Worm (Caenorhabditis elegans): ENCODE measurements around the gene str-12.

str-12 gene

DNA sequence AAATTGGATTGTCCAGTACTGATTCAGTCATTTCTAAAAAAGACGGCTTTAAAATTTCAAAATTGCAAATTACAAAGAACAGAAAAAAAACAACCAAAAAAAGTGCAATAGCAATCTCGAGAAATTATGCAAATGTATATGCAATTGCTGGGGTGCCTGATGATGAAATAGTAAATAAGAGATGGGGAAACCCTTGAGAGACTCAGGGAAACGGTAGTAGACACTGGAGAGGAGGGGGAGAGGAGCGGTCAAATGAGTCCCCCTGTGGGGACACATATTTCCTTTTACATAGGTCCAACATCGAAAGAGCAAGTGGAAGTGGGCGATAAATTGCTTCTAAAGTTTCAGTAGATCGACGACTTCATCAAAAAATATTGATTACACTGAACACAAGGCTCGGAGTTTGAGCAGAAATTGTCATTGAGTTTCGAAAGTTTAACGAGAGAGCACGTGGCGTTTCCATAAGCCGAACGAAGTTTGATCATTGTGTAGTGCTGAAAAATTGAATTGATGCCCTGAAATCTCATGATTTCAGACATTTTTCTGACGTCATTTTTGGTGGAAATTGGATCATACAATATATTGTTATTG, at the start of gene str-12, which contains the start of gene fbxa-153:
str-12 (plus strand) TSS at position 541 of the 591 bp plus-strand sequence.
fbxa-153 (minus strand) TSS at position 35 of the 591 bp plus-strand sequence.
- 0 out of 2 replicates have a peak, but pooled peaks have one; percentile 19 for TF ChIP-seq sea-1 (GFP tag; conservative IDR thresholded peaks at IDR 0.05)
- peak; percentile 9 for TF ChIP-seq F13C5.2 (tag; optimal IDR thresholded peaks at IDR 0.05)
- no peak for TF ChIP-seq ama-1 (optimal IDR thresholded peaks at IDR 0.05)
- no peak for TF ChIP-seq tbx-37 (GFP tag; conservative IDR thresholded peaks at IDR 0.05)
- peak; percentile 16 for TF ChIP-seq hmg-4 (GFP tag; optimal IDR thresholded peaks at IDR 0.05)

DNA sequence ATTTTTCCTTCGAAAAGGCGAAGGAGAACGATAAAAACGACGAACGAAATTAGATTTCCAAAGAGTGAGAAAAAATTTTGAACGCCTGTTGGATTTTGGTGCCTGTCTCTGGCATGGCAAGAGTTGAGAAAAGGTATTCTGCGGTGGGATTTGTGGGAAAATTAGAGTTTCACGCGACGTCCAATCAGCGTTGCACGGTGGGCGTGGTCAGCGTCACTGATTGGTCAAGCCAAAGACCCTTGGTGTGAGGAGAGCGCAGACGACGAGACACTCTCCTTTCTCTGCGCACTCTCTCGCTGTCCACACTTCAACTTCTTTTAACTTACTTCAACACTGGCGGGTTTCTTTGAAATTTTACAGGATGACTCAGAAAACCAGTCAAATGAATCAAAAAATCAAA, 48.1 kb upstream of the str-12 start:
- TF ChIP-seq sea-1 (GFP tag; conservative IDR thresholded peaks at IDR 0.05): no peak
- no peak for TF ChIP-seq hnd-1 (tag; optimal IDR thresholded peaks at IDR 0.05)
- no peak for TF ChIP-seq tra-4 (tag; optimal IDR thresholded peaks at IDR 0.05)
- no peak for TF ChIP-seq pes-1 (GFP tag; IDR thresholded peaks at IDR 0.05)
- TF ChIP-seq flt-1 (GFP tag; IDR thresholded peaks at IDR 0.05): no peak
- TF ChIP-seq tbx-11 (GFP tag; IDR thresholded peaks at IDR 0.05): no peak
- TF ChIP-seq hmg-4 (GFP tag; optimal IDR thresholded peaks at IDR 0.05): no peak
- TF ChIP-seq scrt-1 (GFP tag; IDR thresholded peaks at IDR 0.05): no peak
- TF ChIP-seq hmbx-1 (tag; optimal IDR thresholded peaks at IDR 0.05): no peak
- TF ChIP-seq tbx-37 (GFP tag; conservative IDR thresholded peaks at IDR 0.05): no peak
- no peak for TF ChIP-seq B0310.2 (tag; optimal IDR thresholded peaks at IDR 0.05)
- TF ChIP-seq ceh-13 (GFP tag; optimal IDR thresholded peaks at IDR 0.05): no peak
- no peak for TF ChIP-seq ets-7 (tag; optimal IDR thresholded peaks at IDR 0.05)

DNA sequence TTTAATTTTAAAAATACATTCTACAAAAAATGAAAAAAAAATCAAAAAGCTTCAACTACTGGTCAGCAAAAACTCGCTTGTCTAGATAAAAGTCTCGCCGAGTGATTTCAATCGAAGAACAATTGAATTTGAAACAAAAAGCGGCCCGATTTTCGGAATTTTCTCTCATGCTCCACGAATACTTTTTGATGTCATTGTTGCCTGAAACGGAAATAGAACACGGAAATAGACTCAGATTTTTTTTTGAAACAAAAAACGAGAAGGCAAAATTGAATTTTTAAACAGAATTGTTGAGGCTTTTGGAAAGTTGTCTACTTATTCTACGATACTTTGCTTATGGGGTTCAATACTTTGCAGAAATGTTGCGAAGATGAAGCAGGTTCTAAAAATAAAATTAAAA, 47.2 kb upstream of the str-12 start:
- TF ChIP-seq B0310.2 (tag; optimal IDR thresholded peaks at IDR 0.05): no peak
- TF ChIP-seq ceh-13 (GFP tag; optimal IDR thresholded peaks at IDR 0.05): no peak
- TF ChIP-seq hmbx-1 (tag; optimal IDR thresholded peaks at IDR 0.05): no peak
- no peak for TF ChIP-seq ets-7 (tag; optimal IDR thresholded peaks at IDR 0.05)
- no peak for TF ChIP-seq tra-4 (tag; optimal IDR thresholded peaks at IDR 0.05)

DNA sequence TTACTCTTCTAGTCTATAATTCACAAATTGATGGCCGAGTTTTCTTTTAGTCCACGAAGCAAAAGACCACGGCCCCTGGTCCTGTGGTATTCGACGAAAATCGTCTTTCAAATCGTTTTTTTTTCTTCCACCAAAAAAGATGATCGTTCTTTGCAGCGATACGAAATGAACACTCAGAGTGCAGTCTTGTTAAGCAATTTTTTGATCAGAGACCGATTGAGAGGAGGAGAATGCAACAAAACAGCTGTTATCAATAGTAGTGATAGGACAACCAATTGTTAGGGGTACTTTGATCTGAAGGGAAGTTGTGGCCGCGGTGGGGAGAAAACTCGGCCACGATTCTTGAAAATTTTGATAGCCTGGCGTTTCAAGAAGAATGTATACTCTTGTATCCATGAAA, 46.7 kb upstream of the str-12 start:
- TF ChIP-seq hnd-1 (tag; optimal IDR thresholded peaks at IDR 0.05) (no peak), aly-1 (tag; optimal IDR thresholded peaks at IDR 0.05) (no peak), flt-1 (GFP tag; IDR thresholded peaks at IDR 0.05) (no peak), ceh-36 (tag; optimal IDR thresholded peaks at IDR 0.05) (no peak), pes-1 (GFP tag; IDR thresholded peaks at IDR 0.05) (no peak), ama-1 (optimal IDR thresholded peaks at IDR 0.05) (no peak), scrt-1 (GFP tag; IDR thresholded peaks at IDR 0.05) (no peak)

DNA sequence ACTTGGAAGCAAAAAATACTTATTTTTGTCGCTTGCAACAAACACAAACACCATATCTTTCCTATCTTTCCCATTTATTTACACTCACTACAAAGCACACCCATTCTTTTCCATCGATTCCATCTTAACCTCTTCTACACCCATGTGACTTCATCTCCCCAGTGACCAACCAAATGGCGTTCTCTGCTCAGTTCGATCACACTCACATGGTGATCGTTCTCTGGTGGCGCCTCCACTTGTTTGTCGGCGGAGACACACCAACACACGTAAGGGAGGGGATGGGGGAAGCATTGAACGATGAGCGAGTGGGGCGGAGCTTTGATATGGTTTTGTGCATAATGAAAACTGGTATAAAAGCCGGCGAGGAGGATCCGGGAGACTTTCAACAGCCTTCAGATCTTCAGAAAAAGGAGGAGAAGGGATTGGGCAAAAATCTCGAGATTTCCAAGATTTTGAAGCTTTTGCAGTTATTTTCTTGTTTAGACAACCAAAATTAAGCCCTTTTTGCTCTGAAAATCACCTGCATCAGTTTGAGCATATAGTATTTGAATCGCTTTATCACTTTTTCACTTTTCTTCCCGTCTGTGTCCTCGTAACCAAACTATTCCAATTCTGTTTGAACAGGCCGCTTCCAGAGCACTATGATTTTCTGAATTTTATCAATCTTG, 44.0 kb upstream of the str-12 start:
- TF ChIP-seq tra-4 (tag; optimal IDR thresholded peaks at IDR 0.05) (no peak), hmbx-1 (tag; optimal IDR thresholded peaks at IDR 0.05) (no peak), hmg-4 (GFP tag; optimal IDR thresholded peaks at IDR 0.05) (no peak), pes-1 (GFP tag; IDR thresholded peaks at IDR 0.05) (no peak), ceh-36 (tag; optimal IDR thresholded peaks at IDR 0.05) (no peak), flt-1 (GFP tag; IDR thresholded peaks at IDR 0.05) (no peak), tbx-37 (GFP tag; conservative IDR thresholded peaks at IDR 0.05) (no peak), ama-1 (optimal IDR thresholded peaks at IDR 0.05) (no peak), aly-1 (tag; optimal IDR thresholded peaks at IDR 0.05) (no peak), ceh-13 (GFP tag; optimal IDR thresholded peaks at IDR 0.05) (no peak), ets-7 (tag; optimal IDR thresholded peaks at IDR 0.05) (no peak), tbx-11 (GFP tag; IDR thresholded peaks at IDR 0.05) (no peak), sea-1 (GFP tag; conservative IDR thresholded peaks at IDR 0.05) (no peak), scrt-1 (GFP tag; IDR thresholded peaks at IDR 0.05) (no peak), F13C5.2 (tag; optimal IDR thresholded peaks at IDR 0.05) (no peak), hnd-1 (tag; optimal IDR thresholded peaks at IDR 0.05) (no peak), B0310.2 (tag; optimal IDR thresholded peaks at IDR 0.05) (no peak)

DNA sequence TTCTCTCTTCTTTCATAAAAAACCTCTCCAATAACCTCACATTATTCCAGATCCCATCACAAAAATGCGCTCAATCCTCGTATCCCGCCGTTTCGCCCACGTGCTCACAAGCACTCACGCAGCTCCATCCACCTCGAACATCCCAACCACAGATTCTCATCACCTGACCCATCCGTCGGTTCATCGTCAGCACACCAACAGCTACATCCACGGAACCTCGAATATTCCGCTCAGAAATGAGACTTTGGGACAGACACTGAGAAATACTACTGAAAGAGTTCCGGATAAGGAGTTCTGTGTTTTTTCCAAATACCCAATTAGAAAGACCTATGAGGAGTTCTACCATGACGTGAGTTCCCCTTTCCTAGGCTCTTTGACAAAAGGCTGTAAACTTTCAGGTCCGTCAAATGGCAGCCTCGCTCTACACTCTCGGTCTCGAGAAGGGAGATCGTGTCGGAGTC, 43.3 kb upstream of the str-12 start, which contains the start of gene acs-2:
acs-2 (plus strand) TSS at position 51 of the 461 bp plus-strand sequence.
- TF ChIP-seq sea-1 (GFP tag; conservative IDR thresholded peaks at IDR 0.05) (no peak), hmbx-1 (tag; optimal IDR thresholded peaks at IDR 0.05) (no peak), tra-4 (tag; optimal IDR thresholded peaks at IDR 0.05) (no peak)

DNA sequence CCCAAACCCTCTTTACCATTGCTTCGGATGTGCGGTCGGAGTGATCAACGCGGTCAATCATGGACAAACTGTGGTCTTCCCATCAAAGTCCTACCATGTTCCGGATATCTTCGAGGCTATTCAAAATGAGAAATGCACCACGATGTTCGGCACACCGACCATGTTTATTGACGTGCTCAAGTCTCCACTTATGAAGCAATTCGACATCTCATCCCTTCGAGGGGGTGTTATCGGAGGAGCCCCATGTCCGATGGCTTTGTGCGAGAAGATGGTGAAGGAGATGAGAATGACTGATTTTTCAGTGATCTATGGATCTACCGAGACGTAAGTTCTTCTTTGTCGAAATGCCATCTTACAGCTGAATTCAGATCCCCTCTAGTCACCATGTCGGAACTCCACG, 42.3 kb upstream of the str-12 start:
- TF ChIP-seq tra-4 (tag; optimal IDR thresholded peaks at IDR 0.05) (no peak), hnd-1 (tag; optimal IDR thresholded peaks at IDR 0.05) (no peak)

DNA sequence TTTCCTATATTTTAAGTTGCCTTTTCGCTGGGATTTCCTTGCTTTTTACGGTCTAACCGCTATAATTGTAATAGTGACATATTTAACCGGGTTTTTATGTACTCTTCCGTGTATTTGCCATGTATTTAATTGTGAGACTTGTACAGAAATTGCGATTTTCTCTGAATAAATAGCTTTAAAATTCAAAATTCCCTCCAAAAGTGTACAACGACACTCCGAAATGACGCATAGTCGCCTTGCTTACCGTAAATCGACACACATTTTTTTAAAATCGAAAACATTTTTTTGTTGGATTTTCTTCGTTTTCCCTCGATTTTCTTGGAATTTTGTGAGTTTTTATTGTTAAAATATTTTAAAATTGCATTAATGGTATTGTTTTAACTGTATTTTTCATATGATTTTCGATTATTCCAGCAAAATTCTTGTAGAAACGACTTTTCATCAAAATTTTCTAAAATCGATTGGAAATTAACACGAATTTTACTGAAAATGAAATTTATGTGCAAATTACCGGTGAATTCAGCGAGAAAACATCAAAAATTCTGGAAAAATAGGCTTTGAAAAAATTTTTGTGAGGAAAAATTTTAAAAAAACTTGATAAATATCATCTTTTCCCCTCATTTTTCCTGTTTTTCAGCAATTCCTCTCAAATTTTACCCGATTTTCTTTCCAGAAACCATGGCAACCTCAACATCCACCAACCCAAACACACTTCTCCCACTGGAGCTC, 40.8 kb upstream of the str-12 start, which contains the start of gene lsm-5:
lsm-5 (plus strand) TSS at position 679 of the 729 bp plus-strand sequence.
- TF ChIP-seq ceh-13 (GFP tag; optimal IDR thresholded peaks at IDR 0.05) (no peak), scrt-1 (GFP tag; IDR thresholded peaks at IDR 0.05) (no peak), flt-1 (GFP tag; IDR thresholded peaks at IDR 0.05) (no peak), tbx-37 (GFP tag; conservative IDR thresholded peaks at IDR 0.05) (no peak), hmbx-1 (tag; optimal IDR thresholded peaks at IDR 0.05) (no peak), sea-1 (GFP tag; conservative IDR thresholded peaks at IDR 0.05) (no peak), tra-4 (tag; optimal IDR thresholded peaks at IDR 0.05) (no peak), ama-1 (optimal IDR thresholded peaks at IDR 0.05) (no peak)
